Worm (Caenorhabditis elegans) whole organism, L4 larva: ENCODE measurements around the gene mec-5.

Source experiments
- D1046.2 ChIP-seq: fragments of 200-800 bp; sonication (Bioruptor generic); IDR thresholded peaks from 2 replicates; pipeline ENCODE4 v1.3.6; 2022; ENCODE audit warnings: missing genetic modification characterization, missing compliant biosample characterization
- F37D6.2 ChIP-seq: sonication (generic microtip); optimal IDR thresholded peaks from 2 replicates; lab custom pipeline; 2016; ENCODE audit warnings: mild to moderate bottlenecking, missing genetic modification characterization, missing compliant biosample characterization
- aha-1 ChIP-seq: fragments of 150-350 bp; peaks from one replicate; lab custom pipeline; 2014; ENCODE audit warnings: missing biosample characterization, missing genetic modification characterization
- aly-2 ChIP-seq: sonication (generic microtip); optimal IDR thresholded peaks from 2 replicates; lab custom pipeline; 2018; ENCODE audit warnings: missing biosample characterization, missing genetic modification characterization
- ama-1 ChIP-seq: fragments of 150-350 bp; optimal IDR thresholded peaks from 2 replicates; lab custom pipeline; 2014; ENCODE audit warnings: inconsistent platforms, mixed read lengths
- lim-7 ChIP-seq: fragments of 200-800 bp; sonication (Bioruptor generic); IDR thresholded peaks from 2 replicates; pipeline ENCODE4 v1.3.6; 2022; ENCODE audit warnings: missing genetic modification characterization, missing compliant biosample characterization
- lsy-2 ChIP-seq, 2 experiments: fragments of 150-350 bp in 1 of 2; sonication (generic microtip) in 1 of 2; optimal IDR thresholded peaks; 2 replicates each; lab custom pipeline; 2014 to 2017; ENCODE audit warnings: missing biosample characterization in 2 of 2, missing genetic modification characterization in 2 of 2
- madf-5 ChIP-seq, 2 experiments: fragments of 200-800 bp; sonication (Bioruptor generic); IDR thresholded peaks; 2 replicates each; pipeline ENCODE4 v1.3.6; 2022; ENCODE audit warnings: missing compliant biosample characterization in 2 of 2, missing genetic modification characterization in 2 of 2
- nhr-25 ChIP-seq: sonication (generic microtip); optimal IDR thresholded peaks from 2 replicates; lab custom pipeline; 2017; ENCODE audit warnings: missing genetic modification characterization, mild to moderate bottlenecking, missing compliant biosample characterization, antibody characterized with exemption, moderate library complexity, borderline replicate concordance; ENCODE audit not compliant: insufficient read depth
- pqm-1 ChIP-seq: sonication (generic microtip); optimal IDR thresholded peaks from 2 replicates; lab custom pipeline; 2017; ENCODE audit warnings: missing biosample characterization, missing genetic modification characterization
- snpc-4 ChIP-seq: fragments of 150-350 bp; optimal IDR thresholded peaks from 2 replicates; lab custom pipeline; 2014; ENCODE audit warnings: missing biosample characterization, missing genetic modification characterization
- unc-39 ChIP-seq: sonication (generic microtip); optimal IDR thresholded peaks from 2 replicates; lab custom pipeline; 2017; ENCODE audit warnings: missing biosample characterization, missing genetic modification characterization
- zag-1 ChIP-seq: fragments of 150-350 bp; optimal IDR thresholded peaks from 2 replicates; lab custom pipeline; 2014; ENCODE audit warnings: missing biosample characterization, missing genetic modification characterization
- ztf-11 ChIP-seq: fragments of 150-350 bp; optimal IDR thresholded peaks from 2 replicates; lab custom pipeline; 2014; ENCODE audit warnings: missing biosample characterization, missing genetic modification characterization

DNA sequence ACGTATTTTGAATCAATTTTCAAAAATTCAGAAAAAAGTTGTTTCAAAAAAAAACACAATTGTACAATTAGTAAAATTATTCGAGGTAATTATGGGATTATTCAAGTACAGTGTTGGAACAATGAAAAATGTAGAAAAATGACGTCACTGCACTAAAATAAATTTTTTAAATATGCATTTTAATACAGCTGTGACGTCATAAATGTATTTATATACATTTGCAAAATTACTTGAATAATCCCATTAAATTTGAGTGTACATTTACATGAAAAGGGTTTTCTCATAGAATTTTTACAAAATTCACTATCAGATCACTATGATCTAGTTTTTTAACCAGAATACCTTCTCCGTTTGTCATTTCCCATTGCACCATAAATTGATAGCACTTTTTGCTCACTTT, 44.8 kb downstream of the mec-5 start:
- TF ChIP-seq unc-39 (tag; lab: Kevin White, UChicago) (no peak), lim-7 (GFP tag; lab: Robert Waterston, UW) (no peak), aly-2 (tag; lab: Kevin White, UChicago) (no peak), ama-1 (no peak), lsy-2 (tag; optimal IDR thresholded peaks at IDR 0.05; lab: Kevin White, UChicago) (no peak), snpc-4 (no peak), zag-1 (tag; lab: Kevin White, UChicago) (no peak), F37D6.2 (tag; lab: Kevin White, UChicago) (no peak), aha-1 (tag; lab: Kevin White, UChicago) (no peak), D1046.2 (GFP tag; lab: Robert Waterston, UW) (no peak), pqm-1 (tag; lab: Kevin White, UChicago) (no peak), madf-5 (GFP tag; IDR thresholded peaks at IDR 0.05; lab: Robert Waterston, UW) (no peak), nhr-25 (tag; lab: Kevin White, UChicago) (no peak), ztf-11 (no peak)
